Fruit fly (Drosophila melanogaster): ENCODE data around the gene CG4194.

CG4194 gene

dm6 chrX:2041312-2041918 lies 27.0 kb upstream of the CG4194 start, which contains the start of gene CG4313 (continued):
- TF ChIP-seq CG4318 (GFP tag; optimal IDR thresholded peaks at IDR 0.05) (peak; percentile 33), vri (GFP tag; optimal IDR thresholded peaks at IDR 0.05) (peak; percentile 68), CG1621 (tag; optimal IDR thresholded peaks at IDR 0.05) (peak; percentile 42), svp (GFP tag) (peak; percentile 87), CG8319 (GFP tag; optimal IDR thresholded peaks at IDR 0.05) (peak; percentile 61), CG6163 (GFP tag; IDR thresholded peaks at IDR 0.05) (no peak; the same call in 2 of the 3 replicates), fd59A (GFP tag; optimal IDR thresholded peaks at IDR 0.05) (peak; percentile 43), esn (GFP tag; optimal IDR thresholded peaks at IDR 0.05) (peak; percentile 81), CG3919 (GFP tag; optimal IDR thresholded peaks at IDR 0.05) (peak; percentile 63)

dm6 chrX:2041981-2042847 lies 26.2 kb upstream of the CG4194 start, which contains the start of the genes Actn and usp:
Actn (minus strand) TSS chrX:2042311.
usp (minus strand) TSS chrX:2042311.
- peak; percentile 32 for TF ChIP-seq topi (GFP tag; optimal IDR thresholded peaks at IDR 0.05)
- peak; percentile 12 for TF ChIP-seq acj6 (GFP tag; optimal IDR thresholded peaks at IDR 0.05)
- TF ChIP-seq Sox102F (GFP tag; optimal IDR thresholded peaks at IDR 0.05) = peak; percentile 50
- peak; percentile 8 for TF ChIP-seq Hr39 (GFP tag; optimal IDR thresholded peaks at IDR 0.05)
- no peak for TF ChIP-seq Gug (GFP tag; IDR thresholded peaks at IDR 0.05)
- TF ChIP-seq fd85E (GFP tag; optimal IDR thresholded peaks at IDR 0.05) = peak; percentile 4
- TF ChIP-seq Hr4 (GFP tag; optimal IDR thresholded peaks at IDR 0.05) = peak; percentile 46
- no peak for TF ChIP-seq dac (GFP tag; optimal IDR thresholded peaks at IDR 0.05)
- no peak for TF ChIP-seq Blimp-1 (GFP tag; optimal IDR thresholded peaks at IDR 0.05)
- TF ChIP-seq net (GFP tag; optimal IDR thresholded peaks at IDR 0.05) = peak; percentile 30
- peak; percentile 80 for TF ChIP-seq svp (GFP tag)
- no peak for TF ChIP-seq CG8632 (GFP tag; optimal IDR thresholded peaks at IDR 0.05)
- TF ChIP-seq ss (GFP tag; optimal IDR thresholded peaks at IDR 0.05) = peak; percentile 11 to 63
- TF ChIP-seq cyc (GFP tag; optimal IDR thresholded peaks at IDR 0.05) = peak; percentile 37
- peak; percentile 45 for TF ChIP-seq Smox (GFP tag; optimal IDR thresholded peaks at IDR 0.05)
- no peak for TF ChIP-seq CG7368 (GFP tag; optimal IDR thresholded peaks at IDR 0.05)
- peak; percentile 38 for TF ChIP-seq OdsH (GFP tag; optimal IDR thresholded peaks at IDR 0.05)
- TF ChIP-seq dsx (GFP tag; optimal IDR thresholded peaks at IDR 0.05; ENCODE audit: poor library complexity, severe bottlenecking) = peak; percentile 96
- TF ChIP-seq CG6854 (GFP tag; optimal IDR thresholded peaks at IDR 0.05) = peak; percentile 63
- peak; percentile 44 for TF ChIP-seq CG16779 (tag; optimal IDR thresholded peaks at IDR 0.05)
- TF ChIP-seq CG34406 (GFP tag; optimal IDR thresholded peaks at IDR 0.05) = no peak
- TF ChIP-seq CG1621 (tag; optimal IDR thresholded peaks at IDR 0.05) = peak; percentile 8
- TF ChIP-seq eg (GFP tag; IDR thresholded peaks at IDR 0.05) = peak; percentile 49; the same call in 2 of the 3 replicates
- TF ChIP-seq achi (GFP tag; optimal IDR thresholded peaks at IDR 0.05) = no peak
- TF ChIP-seq CG6808 (GFP tag; optimal IDR thresholded peaks at IDR 0.05) = no peak
- TF ChIP-seq CG11902 (GFP tag; optimal IDR thresholded peaks at IDR 0.05) = no peak
- no peak for TF ChIP-seq CG9139 (GFP tag; optimal IDR thresholded peaks at IDR 0.05)
- no peak for TF ChIP-seq CG8319 (GFP tag; optimal IDR thresholded peaks at IDR 0.05)
- no peak for TF ChIP-seq Eip75B (GFP tag; optimal IDR thresholded peaks at IDR 0.05)
- peak; percentile 37 for TF ChIP-seq CG3032 (tag; optimal IDR thresholded peaks at IDR 0.05)
- peak; percentile 26 for TF ChIP-seq CG4318 (GFP tag; optimal IDR thresholded peaks at IDR 0.05)
- no peak for TF ChIP-seq CG11762 (GFP tag; optimal IDR thresholded peaks at IDR 0.05; ENCODE audit: insufficient read depth)
- no peak for TF ChIP-seq fd59A (GFP tag; optimal IDR thresholded peaks at IDR 0.05)
- peak; percentile 54 for TF ChIP-seq CG15336 (GFP tag; IDR thresholded peaks at IDR 0.05)
- no peak for TF ChIP-seq Lpt (GFP tag; optimal IDR thresholded peaks at IDR 0.05)
- TF ChIP-seq CG8119 (GFP tag; IDR thresholded peaks at IDR 0.05) = no peak
- peak; percentile 24 for TF ChIP-seq CG32006 (GFP tag; optimal IDR thresholded peaks at IDR 0.05)
- TF ChIP-seq Eip93F (GFP tag; optimal IDR thresholded peaks at IDR 0.05) = no peak
- peak; percentile 13 for TF ChIP-seq CG10631 (GFP tag; optimal IDR thresholded peaks at IDR 0.05)
- TF ChIP-seq CG6792 (GFP tag; optimal IDR thresholded peaks at IDR 0.05) = peak; percentile 21
- no peak for TF ChIP-seq CG10669 (GFP tag; optimal IDR thresholded peaks at IDR 0.05)
- TF ChIP-seq fkh (GFP tag; optimal IDR thresholded peaks at IDR 0.05) = peak; percentile 11
- TF ChIP-seq esn (GFP tag; optimal IDR thresholded peaks at IDR 0.05) = peak; percentile 43

All from whole organism, prepupa.